Worm (Caenorhabditis elegans): ENCODE data around the gene F18A12.2.
"Not testable (repeated sequence)": the region's sequence is repeated elsewhere in the genome, so short reads cannot be mapped to it uniquely, and the experiment has no call there.

- not testable (repeated sequence) for TF ChIP-seq unc-120 (tag; optimal IDR thresholded peaks at IDR 0.05; ENCODE audit: poor library complexity, severe bottlenecking); unc-39 (tag; optimal IDR thresholded peaks at IDR 0.05); blmp-1 (tag; optimal IDR thresholded peaks at IDR 0.05); ces-1 (GFP tag; optimal IDR thresholded peaks at IDR 0.05); tbx-8 (GFP tag; optimal IDR thresholded peaks at IDR 0.05); sptf-1 (tag; optimal IDR thresholded peaks at IDR 0.05); nhr-12 (tag; optimal IDR thresholded peaks at IDR 0.05)
Observed at ce11 chrII:3464580-3464979, 49.9 kb downstream of the F18A12.2 start, which contains the start of gene C16C8.10.

All from whole organism, mixed stage, embryonic.